Worm (Caenorhabditis elegans): Measurements from ENCODE around the gene T24H10.4.

T24H10.4 gene

DNA sequence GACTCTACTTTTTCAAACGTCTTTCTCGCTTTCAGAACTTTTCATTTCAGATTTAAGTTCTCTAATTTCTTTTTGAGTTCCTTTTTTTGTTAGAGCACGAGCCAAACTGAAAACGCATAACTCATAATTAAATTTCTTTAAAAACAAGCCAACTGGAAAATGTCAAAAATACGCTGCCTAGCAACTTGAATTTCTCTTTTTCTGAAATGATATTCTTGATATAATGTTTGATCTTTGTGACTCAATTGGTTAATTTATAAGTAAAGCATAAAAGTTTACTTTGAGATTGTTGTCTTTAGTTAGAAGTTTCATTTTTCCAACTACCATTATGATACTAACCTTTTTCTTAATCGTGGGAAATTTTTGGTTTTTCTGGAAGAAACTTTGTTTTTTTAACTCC lies 31.8 kb downstream of the T24H10.4 start:
- no peak for TF ChIP-seq ceh-30 (tag; optimal IDR thresholded peaks at IDR 0.05)
- no peak for TF ChIP-seq gmeb-2 (tag; optimal IDR thresholded peaks at IDR 0.05)
- TF ChIP-seq hlh-8 (tag; optimal IDR thresholded peaks at IDR 0.05): no peak
- no peak for TF ChIP-seq pha-2 (tag; optimal IDR thresholded peaks at IDR 0.05)
- no peak for TF ChIP-seq unc-55 (GFP tag; optimal IDR thresholded peaks at IDR 0.05)
- TF ChIP-seq elt-4 (tag; optimal IDR thresholded peaks at IDR 0.05): no peak
- no peak for TF ChIP-seq eyg-1 (tag; optimal IDR thresholded peaks at IDR 0.05)
- no peak for TF ChIP-seq hlh-6 (tag; optimal IDR thresholded peaks at IDR 0.05)
- TF ChIP-seq ref-2 (tag; optimal IDR thresholded peaks at IDR 0.05): no peak
- TF ChIP-seq nhr-232 (tag; optimal IDR thresholded peaks at IDR 0.05): no peak
- TF ChIP-seq unc-86 (tag; optimal IDR thresholded peaks at IDR 0.05): no peak
- no peak for TF ChIP-seq ceh-6 (GFP tag; optimal IDR thresholded peaks at IDR 0.05)
- TF ChIP-seq ceh-45 (GFP tag; IDR thresholded peaks at IDR 0.05): no peak
- TF ChIP-seq ceh-48 (tag; optimal IDR thresholded peaks at IDR 0.05): no peak

DNA sequence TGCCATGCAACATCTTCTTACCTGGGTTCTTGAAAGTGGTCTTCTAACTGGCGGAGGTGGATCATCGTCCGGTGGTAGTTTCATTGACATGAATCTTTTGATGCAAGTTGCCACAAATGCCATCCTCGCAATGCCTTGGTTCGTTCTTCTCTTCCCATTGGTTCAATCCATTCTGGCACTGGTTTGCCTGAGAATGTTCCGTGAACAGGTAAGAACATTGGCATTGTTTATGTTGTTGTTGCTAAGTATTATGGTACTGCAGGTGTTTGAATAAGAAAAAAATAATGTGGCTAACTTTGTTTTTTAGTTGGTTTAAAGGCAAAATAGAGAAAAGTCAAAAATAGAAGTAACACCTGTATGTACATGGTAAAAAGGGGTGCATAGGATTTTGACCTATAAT lies 34.5 kb downstream of the T24H10.4 start:
- no peak for TF ChIP-seq dve-1 (tag; optimal IDR thresholded peaks at IDR 0.05)
- no peak for TF ChIP-seq nhr-232 (tag; optimal IDR thresholded peaks at IDR 0.05)
- TF ChIP-seq gmeb-2 (tag; optimal IDR thresholded peaks at IDR 0.05): no peak
- TF ChIP-seq sox-4 (tag; optimal IDR thresholded peaks at IDR 0.05): no peak
- TF ChIP-seq tbx-7 (tag; optimal IDR thresholded peaks at IDR 0.05): no peak
- TF ChIP-seq ceh-30 (tag; optimal IDR thresholded peaks at IDR 0.05): no peak
- no peak for TF ChIP-seq ceh-14 (tag; optimal IDR thresholded peaks at IDR 0.05)
- no peak for TF ChIP-seq Y22D7AL.16 (tag; optimal IDR thresholded peaks at IDR 0.05)
- no peak for TF ChIP-seq K09A11.1 (tag; optimal IDR thresholded peaks at IDR 0.05; ENCODE audit: insufficient read depth)
- no peak for TF ChIP-seq lin-11 (tag; optimal IDR thresholded peaks at IDR 0.05)
- TF ChIP-seq elt-4 (tag; optimal IDR thresholded peaks at IDR 0.05): no peak
- TF ChIP-seq pqm-1 (tag; optimal IDR thresholded peaks at IDR 0.05): no peak
- TF ChIP-seq sox-2 (GFP tag; IDR thresholded peaks at IDR 0.05): no peak
- TF ChIP-seq madf-2 (tag; optimal IDR thresholded peaks at IDR 0.05): no peak
- TF ChIP-seq ztf-16 (tag; optimal IDR thresholded peaks at IDR 0.05): no peak
- no peak for TF ChIP-seq syd-9 (tag; optimal IDR thresholded peaks at IDR 0.05)
- no peak for TF ChIP-seq mec-3 (tag; optimal IDR thresholded peaks at IDR 0.05; ENCODE audit: borderline replicate concordance)
- no peak for TF ChIP-seq unc-3 (GFP tag; conservative IDR thresholded peaks at IDR 0.05)
- no peak for TF ChIP-seq unc-3 (tag; optimal IDR thresholded peaks at IDR 0.05)

DNA sequence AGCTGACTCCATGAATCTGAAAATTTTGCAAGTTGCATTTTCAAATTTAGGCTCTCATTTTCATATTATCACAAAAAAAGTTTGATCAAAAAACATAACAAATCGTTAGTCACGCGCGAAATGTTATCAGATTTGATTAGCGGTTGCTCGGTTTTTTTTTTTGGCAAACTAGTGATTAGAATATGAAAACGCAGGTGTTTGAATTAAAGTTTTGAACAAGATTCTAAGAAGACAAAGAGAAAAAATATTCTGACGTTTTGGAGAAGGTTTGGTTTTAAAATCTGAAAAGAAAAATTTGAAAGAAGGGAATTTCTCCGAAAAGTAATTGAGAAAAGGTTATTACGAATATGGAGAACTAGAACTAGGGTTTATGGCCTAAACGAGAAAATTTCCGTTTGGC lies 35.0 kb downstream of the T24H10.4 start:
- no peak for TF ChIP-seq pax-1 (tag; optimal IDR thresholded peaks at IDR 0.05)
- no peak for TF ChIP-seq ceh-34 (tag; optimal IDR thresholded peaks at IDR 0.05)
- no peak for TF ChIP-seq ttx-3 (tag; optimal IDR thresholded peaks at IDR 0.05)
- no peak for TF ChIP-seq pros-1 (tag; optimal IDR thresholded peaks at IDR 0.05)
- TF ChIP-seq madf-2 (tag; optimal IDR thresholded peaks at IDR 0.05): no peak
- TF ChIP-seq C08G9.2 (tag; optimal IDR thresholded peaks at IDR 0.05): no peak
- no peak for TF ChIP-seq ceh-30 (tag; optimal IDR thresholded peaks at IDR 0.05)
- TF ChIP-seq unc-86 (tag; optimal IDR thresholded peaks at IDR 0.05): no peak
- no peak for TF ChIP-seq eyg-1 (tag; optimal IDR thresholded peaks at IDR 0.05)
- no peak for TF ChIP-seq C38D4.7 (GFP tag; optimal IDR thresholded peaks at IDR 0.05)
- no peak for TF ChIP-seq elt-4 (tag; optimal IDR thresholded peaks at IDR 0.05)
- no peak for TF ChIP-seq ceh-6 (GFP tag; optimal IDR thresholded peaks at IDR 0.05)

DNA sequence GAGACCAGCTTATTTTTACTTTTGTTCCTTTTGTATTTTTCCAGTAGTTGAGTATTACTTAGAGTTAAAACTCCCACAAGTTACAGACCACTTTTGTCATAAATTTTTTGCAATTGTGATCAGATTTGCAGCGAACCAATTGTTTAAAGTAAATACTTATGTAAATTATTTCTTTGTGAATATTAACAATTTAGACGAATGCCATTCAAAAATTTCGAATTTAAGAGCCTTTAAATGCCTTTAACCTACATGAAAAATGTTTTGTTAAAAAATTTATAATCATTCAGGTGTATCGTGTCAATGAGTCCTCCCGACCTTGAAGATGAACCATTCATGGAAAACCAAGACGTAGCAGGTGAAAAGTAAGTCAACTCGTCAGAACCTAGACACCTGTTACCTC lies 36.6 kb downstream of the T24H10.4 start, which contains the start of gene W07A12.4:
TSS of gene W07A12.4 (plus strand) at position 301 of the 400 bp plus-strand sequence.
- TF ChIP-seq pros-1 (tag; optimal IDR thresholded peaks at IDR 0.05) (no peak), unc-3 (GFP tag; conservative IDR thresholded peaks at IDR 0.05) (no peak), unc-3 (tag; optimal IDR thresholded peaks at IDR 0.05) (no peak), hlh-8 (tag; optimal IDR thresholded peaks at IDR 0.05) (no peak), K09A11.1 (tag; optimal IDR thresholded peaks at IDR 0.05; ENCODE audit: insufficient read depth) (no peak), dve-1 (tag; optimal IDR thresholded peaks at IDR 0.05) (no peak), unc-42 (tag; optimal IDR thresholded peaks at IDR 0.05) (no peak), lin-11 (tag; optimal IDR thresholded peaks at IDR 0.05) (no peak), madf-2 (tag; optimal IDR thresholded peaks at IDR 0.05) (no peak), ceh-18 (tag; optimal IDR thresholded peaks at IDR 0.05) (no peak), npax-4 (tag; optimal IDR thresholded peaks at IDR 0.05) (no peak), tbx-7 (tag; optimal IDR thresholded peaks at IDR 0.05) (no peak), hlh-15 (tag; optimal IDR thresholded peaks at IDR 0.05) (no peak), syd-9 (tag; optimal IDR thresholded peaks at IDR 0.05) (no peak), ttx-3 (tag; optimal IDR thresholded peaks at IDR 0.05) (no peak), dmd-4 (tag; optimal IDR thresholded peaks at IDR 0.05; ENCODE audit: borderline replicate concordance) (no peak), fkh-10 (GFP tag; optimal IDR thresholded peaks at IDR 0.05) (no peak), unc-86 (tag; optimal IDR thresholded peaks at IDR 0.05) (no peak), ceh-45 (GFP tag; IDR thresholded peaks at IDR 0.05) (no peak), sox-4 (tag; optimal IDR thresholded peaks at IDR 0.05) (no peak)
